Worm (Caenorhabditis elegans) whole organism, L2 larva: ENCODE measurements around the gene nhr-185.

Experiments used
- ama-1 ChIP-seq: fragments of 150-350 bp; optimal IDR thresholded peaks from 2 replicates; lab custom pipeline; 2018; ENCODE audit warnings: inconsistent platforms
- blmp-1 ChIP-seq: sonication (generic microtip); optimal IDR thresholded peaks from 2 replicates; lab custom pipeline; 2017; ENCODE audit warnings: missing genetic modification characterization, mild to moderate bottlenecking, missing compliant biosample characterization, antibody characterized with exemption, moderate library complexity; ENCODE audit not compliant: insufficient read depth
- elt-3 ChIP-seq: sonication (generic microtip); optimal IDR thresholded peaks from 2 replicates; lab custom pipeline; 2017; ENCODE audit warnings: missing biosample characterization, missing genetic modification characterization
- unc-39 ChIP-seq: fragments of 150-350 bp; optimal IDR thresholded peaks from 2 replicates; lab custom pipeline; 2014; ENCODE audit warnings: missing biosample characterization, missing genetic modification characterization

- no peak for TF ChIP-seq unc-39 (tag; lab: Kevin White, UChicago)
- TF ChIP-seq blmp-1 (tag; lab: Kevin White, UChicago) = no peak
- TF ChIP-seq ama-1 (lab: Kevin White, UChicago) = no peak
- TF ChIP-seq elt-3 (tag; lab: Kevin White, UChicago) = no peak
Observed at ce11 chrV:3843926-3844325, 3.2 kb downstream of the nhr-185 start, which contains the start of gene ugt-32.
